Fruit fly (Drosophila melanogaster) ovary, adult (tissue): ENCODE results near the gene Sec13.

Experiments used
- CG17801 ChIP-seq: fragments of 200-800 bp; optimal IDR thresholded peaks from 2 replicates; lab custom pipeline; 2019; ENCODE audit warnings: missing biosample characterization, mild to moderate bottlenecking, missing genetic modification characterization, moderate library complexity; ENCODE audit not compliant: partially characterized antibody

Gene Sec13

dm6 chr3R:23331865-23332367 lies 24.2 kb upstream of the Sec13 start:
- no peak for TF ChIP-seq CG17801 (GFP tag; lab: Kevin White, UChicago)

- peak; percentile 82 for TF ChIP-seq CG17801 (GFP tag; lab: Kevin White, UChicago)
Measured at dm6 chr3R:23332535-23333333, 23.3 kb upstream of the Sec13 start.

- TF ChIP-seq CG17801 (GFP tag; lab: Kevin White, UChicago): no peak
Measured at dm6 chr3R:23333334-23334035, 22.6 kb upstream of the Sec13 start.

- TF ChIP-seq CG17801 (GFP tag; lab: Kevin White, UChicago): peak; percentile 64
Measured at dm6 chr3R:23334036-23334744, 21.9 kb upstream of the Sec13 start.

dm6 chr3R:23334866-23335265 lies 21.2 kb upstream of the Sec13 start:
- TF ChIP-seq CG17801 (GFP tag; lab: Kevin White, UChicago): no peak

- TF ChIP-seq CG17801 (GFP tag; lab: Kevin White, UChicago): no peak
Measured at dm6 chr3R:23335577-23335976, 20.5 kb upstream of the Sec13 start.

dm6 chr3R:23336513-23336912 lies 19.6 kb upstream of the Sec13 start:
- TF ChIP-seq CG17801 (GFP tag; lab: Kevin White, UChicago): no peak

- TF ChIP-seq CG17801 (GFP tag; lab: Kevin White, UChicago): no peak
Measured at dm6 chr3R:23337183-23337825, 18.8 kb upstream of the Sec13 start.

dm6 chr3R:23338290-23338689 lies 17.8 kb upstream of the Sec13 start:
- no peak for TF ChIP-seq CG17801 (GFP tag; lab: Kevin White, UChicago)

dm6 chr3R:23340621-23341020 lies 15.5 kb upstream of the Sec13 start:
- TF ChIP-seq CG17801 (GFP tag; lab: Kevin White, UChicago): no peak

dm6 chr3R:23341769-23342352 lies 14.2 kb upstream of the Sec13 start:
- no peak for TF ChIP-seq CG17801 (GFP tag; lab: Kevin White, UChicago)

- TF ChIP-seq CG17801 (GFP tag; lab: Kevin White, UChicago): no peak
Measured at dm6 chr3R:23343707-23344310, 12.3 kb upstream of the Sec13 start.

dm6 chr3R:23345057-23345776 lies 10.9 kb upstream of the Sec13 start:
- TF ChIP-seq CG17801 (GFP tag; lab: Kevin White, UChicago): no peak
